Worm (Caenorhabditis elegans) whole organism, mixed stage, embryonic: ENCODE measurements around the gene madf-4.

Source experiments
- ceh-83 ChIP-seq: fragments of 200-800 bp; sonication (Bioruptor generic); optimal IDR thresholded peaks from 2 replicates; lab custom pipeline; 2018; ENCODE audit warnings: mild to moderate bottlenecking, missing genetic modification characterization, missing compliant biosample characterization
- elt-1 ChIP-seq: sonication (generic microtip); optimal IDR thresholded peaks from 2 replicates; lab custom pipeline; 2017; ENCODE audit warnings: missing genetic modification characterization, mild to moderate bottlenecking, missing compliant biosample characterization, antibody characterized with exemption, moderate library complexity, borderline replicate concordance; ENCODE audit not compliant: insufficient read depth
- lin-13 ChIP-seq: fragments of 150-350 bp; optimal IDR thresholded peaks from 2 replicates; lab custom pipeline; 2014; ENCODE audit warnings: missing biosample characterization, missing genetic modification characterization
- lsy-2 ChIP-seq: fragments of 150-350 bp; optimal IDR thresholded peaks from 2 replicates; lab custom pipeline; 2014; ENCODE audit warnings: missing biosample characterization, missing genetic modification characterization
- nhr-76 ChIP-seq: sonication (generic microtip); optimal IDR thresholded peaks from 2 replicates; lab custom pipeline; 2017; ENCODE audit warnings: missing biosample characterization, missing genetic modification characterization
- pha-4 ChIP-seq: fragments of 150-350 bp; optimal IDR thresholded peaks from 2 replicates; lab custom pipeline; 2018; ENCODE audit warnings: missing biosample characterization, missing genetic modification reagents, missing genetic modification characterization
- sptf-1 ChIP-seq: sonication (generic microtip); optimal IDR thresholded peaks from 2 replicates; lab custom pipeline; 2017; ENCODE audit warnings: mild to moderate bottlenecking, missing genetic modification characterization, moderate library complexity, missing compliant biosample characterization
- unc-39 ChIP-seq: fragments of 150-350 bp; optimal IDR thresholded peaks from 2 replicates; lab custom pipeline; 2014; ENCODE audit warnings: missing biosample characterization, missing genetic modification characterization

- TF ChIP-seq lsy-2 (no peak), elt-1 (tag; lab: Kevin White, UChicago) (no peak), unc-39 (tag; lab: Kevin White, UChicago) (no peak), sptf-1 (tag; lab: Kevin White, UChicago) (peak; percentile 0), nhr-76 (tag; lab: Kevin White, UChicago) (no peak), pha-4 (tag; lab: Kevin White, UChicago) (no peak), lin-13 (tag; lab: Kevin White, UChicago) (no peak), ceh-83 (no peak)
Observed at ce11 chrV:9964152-9964785, 2.0 kb upstream of the madf-4 start.
